Fruit fly (Drosophila melanogaster): ENCODE data around the gene RfC4.

DNA sequence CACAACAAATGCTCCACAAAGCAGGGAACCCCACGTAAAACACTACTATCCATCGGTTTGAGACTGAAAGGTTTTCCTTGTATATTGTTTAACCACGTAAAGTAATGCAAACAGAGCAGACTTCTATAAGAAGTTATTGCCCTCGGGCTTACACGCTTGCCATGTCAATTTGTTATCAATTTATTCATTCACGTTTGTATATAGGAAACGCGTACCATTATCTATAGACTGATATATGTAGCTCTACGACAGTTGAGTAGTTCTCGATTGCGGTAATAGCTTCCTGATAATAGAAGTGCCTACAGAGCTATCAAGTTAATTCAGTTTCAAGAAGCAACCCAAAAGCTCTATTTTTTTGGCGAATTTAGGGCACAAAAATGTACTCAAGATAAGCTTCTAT, 36.6 kb downstream of the RfC4 start:
- TF ChIP-seq Gug (GFP tag; IDR thresholded peaks at IDR 0.05) (no peak), CG7368 (GFP tag; optimal IDR thresholded peaks at IDR 0.05) (no peak), svp (GFP tag) (peak; percentile 4)

Data from whole organism, prepupa.